Worm (Caenorhabditis elegans): ENCODE measurements around the gene F32D8.3.

DNA sequence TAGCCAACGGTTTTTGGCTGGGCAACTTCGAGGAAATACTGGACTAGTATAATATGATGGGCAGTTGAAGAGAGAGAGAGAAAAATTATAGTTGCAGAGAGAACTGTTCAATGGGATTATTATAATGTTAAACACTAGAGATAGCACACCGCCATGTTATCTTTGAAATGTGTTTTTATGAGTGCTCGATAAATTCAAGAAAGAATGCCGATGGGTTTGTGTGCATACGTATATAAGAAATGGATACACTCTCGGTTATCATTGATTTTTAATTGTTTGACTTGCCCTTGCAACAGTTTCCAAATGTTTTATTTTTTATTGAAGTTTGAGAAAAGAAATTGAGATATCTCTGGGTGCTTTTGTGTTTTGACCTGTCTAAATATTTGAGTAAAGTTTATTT lies 50.0 kb downstream of the F32D8.3 start, which contains the start of gene F17C11.12:
- TF ChIP-seq zip-8 (tag; optimal IDR thresholded peaks at IDR 0.05) (no peak), nhr-12 (tag; optimal IDR thresholded peaks at IDR 0.05) (no peak), lsy-2 (tag; optimal IDR thresholded peaks at IDR 0.05) (no peak), nhr-76 (tag; optimal IDR thresholded peaks at IDR 0.05) (no peak), sptf-1 (tag; optimal IDR thresholded peaks at IDR 0.05) (no peak), blmp-1 (tag; optimal IDR thresholded peaks at IDR 0.05) (no peak), unc-62 (GFP tag; optimal IDR thresholded peaks at IDR 0.05) (no peak), unc-39 (tag; optimal IDR thresholded peaks at IDR 0.05) (no peak), ztf-11 (tag; optimal IDR thresholded peaks at IDR 0.05) (no peak)

Measured in whole organism, mixed stage, embryonic.